Fruit fly (Drosophila melanogaster): ENCODE results near the gene Cpr67Fa2.
A peak's percentile ranks its signal among the peaks of the same experiment; 100 is the strongest.

dm6 chr3L:10898256-10898735, 6.8 kb downstream of the Cpr67Fa2 start:
- TF ChIP-seq CG14655 (GFP tag; optimal IDR thresholded peaks at IDR 0.05) = no peak
- no peak for TF ChIP-seq rn (GFP tag; IDR thresholded peaks at IDR 0.05)
- peak; percentile 37 for TF ChIP-seq gl (tag; optimal IDR thresholded peaks at IDR 0.05)
- TF ChIP-seq Ets98B (GFP tag; IDR thresholded peaks at IDR 0.05) = no peak
- no peak for TF ChIP-seq EcR (GFP tag; optimal IDR thresholded peaks at IDR 0.05)
- no peak for TF ChIP-seq fd96Ca (GFP tag; IDR thresholded peaks at IDR 0.05)
